Worm (Caenorhabditis elegans): ENCODE measurements around the gene ZC116.5.

DNA sequence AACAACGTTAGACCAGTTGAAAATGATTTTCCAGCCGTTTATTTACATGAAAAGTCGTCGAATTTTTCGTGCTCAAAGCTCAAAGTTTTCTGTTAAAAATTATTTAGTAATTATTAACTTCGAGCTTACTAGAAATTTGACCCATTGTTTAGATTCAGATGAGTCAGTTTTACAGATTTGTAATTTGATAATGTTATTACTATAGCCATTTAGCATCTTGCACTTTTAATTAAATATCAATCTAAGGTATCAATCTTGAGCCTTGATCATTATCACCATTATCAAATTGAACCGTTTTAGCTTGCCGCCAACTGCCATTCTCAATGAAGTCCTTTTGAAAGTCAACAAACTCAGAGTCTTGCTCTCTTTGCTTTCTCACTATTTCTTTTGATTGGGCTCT, 769 bp upstream of the ZC116.5 start, which contains the start of gene ZC116.1:
- TF ChIP-seq sdc-2 (tag; optimal IDR thresholded peaks at IDR 0.05) (no peak), tbx-2 (tag; optimal IDR thresholded peaks at IDR 0.05) (no peak), ceh-2 (tag; optimal IDR thresholded peaks at IDR 0.05) (no peak), ceh-9 (tag; optimal IDR thresholded peaks at IDR 0.05) (no peak), pha-4 (tag; optimal IDR thresholded peaks at IDR 0.05) (no peak), pax-1 (tag; optimal IDR thresholded peaks at IDR 0.05) (no peak), ttx-3 (tag; optimal IDR thresholded peaks at IDR 0.05) (no peak), nhr-11 (tag; optimal IDR thresholded peaks at IDR 0.05) (no peak), ceh-45 (GFP tag; IDR thresholded peaks at IDR 0.05) (no peak), ama-1 (optimal IDR thresholded peaks at IDR 0.05) (no peak), madf-2 (tag; optimal IDR thresholded peaks at IDR 0.05) (no peak), rnt-1 (tag; optimal IDR thresholded peaks at IDR 0.05) (no peak), T23F11.4 (GFP tag; optimal IDR thresholded peaks at IDR 0.05) (no peak), ceh-6 (GFP tag; optimal IDR thresholded peaks at IDR 0.05) (no peak)

All from whole organism, late embryonic.